Fruit fly (Drosophila melanogaster) whole organism, embryonic: Measurements from ENCODE around the gene CG15414.

Experiments used
- ATbp ChIP-seq: fragments of 200-800 bp; sonication (Bioruptor generic); optimal IDR thresholded peaks from 2 replicates; lab custom pipeline; 2017; ENCODE audit warnings: missing biosample characterization, mild to moderate bottlenecking, missing genetic modification characterization, missing genetic modification reagents
- Abd-B ChIP-seq: fragments of 200-800 bp; sonication (Bioruptor generic); optimal IDR thresholded peaks from 2 replicates; lab custom pipeline; 2018; ENCODE audit warnings: missing biosample characterization, mild to moderate bottlenecking, missing genetic modification characterization, moderate library complexity
- Bdp1 ChIP-seq: fragments of 200-800 bp; sonication (Bioruptor generic); optimal IDR thresholded peaks from 3 replicates; lab custom pipeline; 2016; ENCODE audit warnings: missing biosample characterization, missing genetic modification characterization
- BtbVII ChIP-seq: fragments of 200-800 bp; sonication (Bioruptor generic); optimal IDR thresholded peaks from 3 replicates; lab custom pipeline; 2017; ENCODE audit warnings: missing biosample characterization, mild to moderate bottlenecking, missing genetic modification characterization
- C15 ChIP-seq: fragments of 200-800 bp; sonication (Bioruptor generic); IDR thresholded peaks from 3 replicates; pipeline ENCODE4 v1.3.6; 2022; ENCODE audit warnings: missing biosample characterization, missing genetic modification characterization
- CG10209 ChIP-seq: fragments of 200-800 bp; sonication (Bioruptor generic); optimal IDR thresholded peaks from 3 replicates; lab custom pipeline; 2017; ENCODE audit warnings: missing biosample characterization, mild to moderate bottlenecking, missing genetic modification characterization, missing genetic modification reagents
- CG10431 ChIP-seq: fragments of 200-800 bp; sonication (Bioruptor generic); optimal IDR thresholded peaks from 3 replicates; lab custom pipeline; 2018; ENCODE audit warnings: missing biosample characterization, mild to moderate bottlenecking, missing genetic modification characterization
- CG10543 ChIP-seq: fragments of 200-800 bp; sonication (Bioruptor generic); optimal IDR thresholded peaks from 3 replicates; lab custom pipeline; 2017; ENCODE audit warnings: missing biosample characterization, mild to moderate bottlenecking, missing genetic modification characterization, moderate library complexity
- CG12104 ChIP-seq: fragments of 200-800 bp; sonication (Bioruptor generic); optimal IDR thresholded peaks from 3 replicates; lab custom pipeline; 2016; ENCODE audit warnings: missing biosample characterization, missing genetic modification characterization
- CG15514 ChIP-seq: fragments of 200-800 bp; sonication (Bioruptor generic); optimal IDR thresholded peaks from 3 replicates; lab custom pipeline; 2017; ENCODE audit warnings: missing biosample characterization, missing genetic modification characterization, mild to moderate bottlenecking, moderate library complexity, missing genetic modification reagents
- CG1602 ChIP-seq: fragments of 200-800 bp; sonication (Bioruptor generic); optimal IDR thresholded peaks from 3 replicates; lab custom pipeline; 2016; ENCODE audit warnings: missing biosample characterization, missing genetic modification characterization
- CG17359 ChIP-seq: fragments of 200-800 bp; sonication (Bioruptor generic); optimal IDR thresholded peaks from 3 replicates; lab custom pipeline; 2018; ENCODE audit warnings: missing biosample characterization, mild to moderate bottlenecking, missing genetic modification characterization, moderate library complexity
- CG18619 ChIP-seq: fragments of 200-800 bp; sonication (Bioruptor generic); optimal IDR thresholded peaks from 3 replicates; lab custom pipeline; 2017; ENCODE audit warnings: missing biosample characterization, mild to moderate bottlenecking, missing genetic modification characterization
- CG2199 ChIP-seq: fragments of 200-800 bp; sonication (Bioruptor generic); IDR thresholded peaks from 3 replicates; pipeline ENCODE4 v1.3.6; 2022; ENCODE audit warnings: missing biosample characterization, missing genetic modification characterization
- CG30403 ChIP-seq: fragments of 200-800 bp; sonication (Bioruptor generic); optimal IDR thresholded peaks from 3 replicates; lab custom pipeline; 2016; ENCODE audit warnings: missing biosample characterization, missing genetic modification characterization
- CG31224 ChIP-seq: fragments of 200-800 bp; sonication (Bioruptor generic); IDR thresholded peaks from 2 replicates; pipeline ENCODE4 v1.3.6; 2022; ENCODE audit warnings: missing biosample characterization, missing genetic modification characterization
- CG33213 ChIP-seq: fragments of 200-800 bp; sonication (Bioruptor generic); optimal IDR thresholded peaks from 3 replicates; lab custom pipeline; 2016; ENCODE audit warnings: missing biosample characterization, missing genetic modification characterization
- CG34422 ChIP-seq: fragments of 200-800 bp; sonication (Bioruptor generic); IDR thresholded peaks from 3 replicates; pipeline ENCODE4 v1.3.6; 2022; ENCODE audit warnings: missing biosample characterization, missing genetic modification characterization
- CG4282 ChIP-seq: fragments of 200-800 bp; sonication (Bioruptor generic); optimal IDR thresholded peaks from 2 replicates; lab custom pipeline; 2016; ENCODE audit warnings: missing biosample characterization, missing genetic modification characterization
- CG4424 ChIP-seq: fragments of 200-800 bp; sonication (Bioruptor generic); optimal IDR thresholded peaks from 3 replicates; lab custom pipeline; 2016; ENCODE audit warnings: missing biosample characterization, missing genetic modification characterization
- CG6272 ChIP-seq: fragments of 200-800 bp; sonication (Bioruptor generic); IDR thresholded peaks from 2 replicates; pipeline ENCODE4 v1.3.6; 2022; ENCODE audit warnings: missing biosample characterization, missing genetic modification characterization
- CG7963 ChIP-seq: fragments of 200-800 bp; sonication (Bioruptor generic); IDR thresholded peaks from 3 replicates; pipeline ENCODE4 v1.3.6; 2022; ENCODE audit warnings: missing biosample characterization, missing genetic modification characterization; ENCODE audit not compliant: partially characterized antibody
- CG8765 ChIP-seq: fragments of 200-800 bp; sonication (Bioruptor generic); IDR thresholded peaks from 2 replicates; pipeline ENCODE4 v1.3.6; 2022; ENCODE audit warnings: missing biosample characterization, missing genetic modification characterization
- CG9215 ChIP-seq: fragments of 200-800 bp; sonication (Bioruptor generic); IDR thresholded peaks from 2 replicates; pipeline ENCODE4 v1.3.6; 2022; ENCODE audit warnings: missing biosample characterization, missing genetic modification characterization
- Camta ChIP-seq: fragments of 200-800 bp; sonication (Bioruptor generic); optimal IDR thresholded peaks from 2 replicates; lab custom pipeline; 2016; ENCODE audit warnings: missing biosample characterization, missing genetic modification characterization
- CrebB ChIP-seq: fragments of 200-800 bp; sonication (Bioruptor generic); optimal IDR thresholded peaks from 3 replicates; lab custom pipeline; 2018; ENCODE audit warnings: missing biosample characterization, mild to moderate bottlenecking, missing genetic modification characterization
- Dbx ChIP-seq: fragments of 200-800 bp; sonication (Bioruptor generic); IDR thresholded peaks from 3 replicates; pipeline ENCODE4 v1.3.6; 2022; ENCODE audit warnings: missing biosample characterization, missing genetic modification characterization
- Deaf1 ChIP-seq: fragments of 200-800 bp; optimal IDR thresholded peaks from 3 replicates; lab custom pipeline; 2019; ENCODE audit warnings: missing biosample characterization, mild to moderate bottlenecking, missing genetic modification characterization, moderate library complexity
- Doc2 ChIP-seq: fragments of 200-800 bp; sonication (Bioruptor generic); IDR thresholded peaks from 2 replicates; pipeline ENCODE4 v1.3.6; 2022; ENCODE audit warnings: missing biosample characterization, missing genetic modification characterization
- Elba2 ChIP-seq: fragments of 200-800 bp; sonication (Bioruptor generic); optimal IDR thresholded peaks from 3 replicates; lab custom pipeline; 2016; ENCODE audit warnings: missing biosample characterization, missing genetic modification characterization
- Ets65A ChIP-seq: fragments of 200-800 bp; sonication (Bioruptor generic); peaks from one replicate; lab custom pipeline; 2016; ENCODE audit warnings: missing biosample characterization, missing genetic modification characterization
- Hr39 ChIP-seq: fragments of >200 bp; optimal IDR thresholded peaks from 2 replicates; lab custom pipeline; 2017
- Mes4 ChIP-seq: fragments of 200-800 bp; sonication (Bioruptor generic); optimal IDR thresholded peaks from 2 replicates; lab custom pipeline; 2016; ENCODE audit warnings: missing biosample characterization, missing genetic modification characterization
- NC2β ChIP-seq: fragments of 200-800 bp; sonication (Bioruptor generic); optimal IDR thresholded peaks from 2 replicates; lab custom pipeline; 2016; ENCODE audit warnings: missing biosample characterization, missing genetic modification characterization
- Neu2 ChIP-seq: fragments of 200-800 bp; sonication (Bioruptor generic); optimal IDR thresholded peaks from 3 replicates; lab custom pipeline; 2016; ENCODE audit warnings: missing biosample characterization, missing genetic modification characterization, borderline replicate concordance
- Sry-δ ChIP-seq: fragments of 200-800 bp; sonication (Bioruptor generic); optimal IDR thresholded peaks from 2 replicates; lab custom pipeline; 2016; ENCODE audit warnings: missing biosample characterization, missing genetic modification characterization
- Ssrp ChIP-seq: fragments of 200-800 bp; sonication (Bioruptor generic); optimal IDR thresholded peaks from 2 replicates; lab custom pipeline; 2018; ENCODE audit warnings: missing biosample characterization, mild to moderate bottlenecking, missing genetic modification characterization, moderate library complexity
- danr ChIP-seq: fragments of 200-800 bp; sonication (Bioruptor generic); IDR thresholded peaks from 2 replicates; pipeline ENCODE4 v1.3.6; 2022; ENCODE audit warnings: missing biosample characterization, missing genetic modification characterization
- fd3F ChIP-seq: fragments of 200-800 bp; sonication (Bioruptor generic); optimal IDR thresholded peaks from 2 replicates; lab custom pipeline; 2018; ENCODE audit warnings: missing biosample characterization, mild to moderate bottlenecking, missing genetic modification characterization, moderate library complexity
- fru ChIP-seq: fragments of >200 bp; optimal IDR thresholded peaks from 2 replicates; lab custom pipeline; 2017
- gsb-n ChIP-seq: fragments of 200-800 bp; sonication (Bioruptor generic); optimal IDR thresholded peaks from 3 replicates; lab custom pipeline; 2018; ENCODE audit warnings: missing biosample characterization, mild to moderate bottlenecking, missing genetic modification characterization
- kni ChIP-seq: fragments of 200-800 bp; sonication (Bioruptor generic); optimal IDR thresholded peaks from 3 replicates; lab custom pipeline; 2017; ENCODE audit warnings: mild to moderate bottlenecking, missing biosample characterization, missing genetic modification reagents, missing genetic modification characterization
- mam ChIP-seq: fragments of 200-800 bp; sonication (Bioruptor generic); optimal IDR thresholded peaks from 3 replicates; lab custom pipeline; 2016; ENCODE audit warnings: missing biosample characterization, missing genetic modification characterization
- mirr ChIP-seq: fragments of 200-800 bp; sonication (Bioruptor generic); optimal IDR thresholded peaks from 3 replicates; lab custom pipeline; 2018; ENCODE audit warnings: missing biosample characterization, mild to moderate bottlenecking, missing genetic modification characterization
- nerfin-1 ChIP-seq: fragments of 200-800 bp; sonication (Bioruptor generic); optimal IDR thresholded peaks from 3 replicates; lab custom pipeline; 2019; ENCODE audit warnings: missing biosample characterization, mild to moderate bottlenecking, missing genetic modification characterization, moderate library complexity
- otp ChIP-seq: fragments of 200-800 bp; sonication (Bioruptor generic); IDR thresholded peaks from 3 replicates; pipeline ENCODE4, ENCODE4 v1.3.6; 2022; ENCODE audit warnings: missing biosample characterization, missing genetic modification characterization
- phol ChIP-seq: fragments of 200-800 bp; sonication (Bioruptor generic); optimal IDR thresholded peaks from 3 replicates; lab custom pipeline; 2018; ENCODE audit warnings: missing biosample characterization, mild to moderate bottlenecking, missing genetic modification characterization, moderate library complexity
- shn ChIP-seq: fragments of 200-800 bp; sonication (Bioruptor generic); optimal IDR thresholded peaks from 3 replicates; lab custom pipeline; 2016; ENCODE audit warnings: missing biosample characterization, missing genetic modification characterization
- trh ChIP-seq: fragments of 200-800 bp; sonication (Bioruptor generic); optimal IDR thresholded peaks from 2 replicates; lab custom pipeline; 2016; ENCODE audit warnings: missing biosample characterization, missing genetic modification characterization
- twi ChIP-seq: fragments of 200-800 bp; optimal IDR thresholded peaks from 2 replicates; lab custom pipeline; 2019; ENCODE audit warnings: missing biosample characterization, mild to moderate bottlenecking, missing genetic modification characterization, moderate library complexity
- zen2 ChIP-seq: fragments of 200-800 bp; sonication (Bioruptor generic); IDR thresholded peaks from 3 replicates; pipeline ENCODE4 v1.3.6; 2022; ENCODE audit warnings: missing biosample characterization, missing genetic modification characterization; ENCODE audit not compliant: partially characterized antibody

The CG15414 gene

dm6 chr2L:3534227-3534842 lies 43.5 kb upstream of the CG15414 start (continued):
- TF ChIP-seq CG31224 (GFP tag; lab: Robert Waterston, UW), result no peak
- TF ChIP-seq Hr39 (lab: Kevin White, UChicago), result no peak
- TF ChIP-seq fd3F (GFP tag; lab: Kevin White, UChicago), result peak; percentile 14
- TF ChIP-seq CG10543 (GFP tag; lab: Kevin White, UChicago), result no peak
- TF ChIP-seq Ssrp (tag; lab: Kevin White, UChicago), result peak; percentile 61
- TF ChIP-seq CG17359, result peak; percentile 64
- TF ChIP-seq CG10431 (GFP tag; lab: Kevin White, UChicago), result no peak
- no peak for TF ChIP-seq Doc2 (GFP tag; lab: Robert Waterston, UW)
- TF ChIP-seq CG15514 (GFP tag; lab: Kevin White, UChicago), result no peak
- peak; percentile 13 for TF ChIP-seq CG12104 (GFP tag; lab: Kevin White, UChicago)
- no peak for TF ChIP-seq Neu2 (GFP tag; lab: Kevin White, UChicago)
- 0 out of 3 replicates have a peak, but pooled peaks have one; percentile 56 for TF ChIP-seq CG2199 (GFP tag; lab: Robert Waterston, UW)
- peak; percentile 13 for TF ChIP-seq CG10209
- TF ChIP-seq CG9215 (GFP tag; lab: Robert Waterston, UW), result peak; percentile 42; the same call in 1 of the 2 replicates
- TF ChIP-seq Sry-δ, result no peak
- TF ChIP-seq CG1602 (GFP tag; lab: Kevin White, UChicago), result peak; percentile 48
- no peak for TF ChIP-seq trh (GFP tag; lab: Kevin White, UChicago)
- no peak for TF ChIP-seq NC2β (GFP tag; lab: Kevin White, UChicago)
- 0 out of 3 replicates have a peak, but pooled peaks have one; percentile 43 for TF ChIP-seq otp
- no peak for TF ChIP-seq C15 (GFP tag; lab: Robert Waterston, UW)
- no peak for TF ChIP-seq twi
- peak; percentile 97 for TF ChIP-seq Deaf1 (tag; lab: Kevin White, UChicago)
- TF ChIP-seq kni (GFP tag; lab: Kevin White, UChicago), result no peak
- TF ChIP-seq CG33213 (GFP tag; lab: Kevin White, UChicago), result peak; percentile 13
- TF ChIP-seq CrebB, result no peak
- TF ChIP-seq nerfin-1 (tag; lab: Kevin White, UChicago), result peak; percentile 15
- no peak for TF ChIP-seq CG6272 (GFP tag; lab: Robert Waterston, UW)
- no peak for TF ChIP-seq Bdp1 (GFP tag; lab: Kevin White, UChicago)
- no peak for TF ChIP-seq CG18619 (GFP tag; lab: Kevin White, UChicago)
- TF ChIP-seq Camta (GFP tag; lab: Kevin White, UChicago), result peak; percentile 49
- TF ChIP-seq CG4424, result peak; percentile 48
- peak; percentile 30 for TF ChIP-seq gsb-n (tag; lab: Kevin White, UChicago)
- peak; percentile 19 for TF ChIP-seq Mes4 (GFP tag; lab: Kevin White, UChicago)
- no peak for TF ChIP-seq mirr
- TF ChIP-seq phol (tag; lab: Kevin White, UChicago), result peak; percentile 64
- TF ChIP-seq fru (lab: Kevin White, UChicago), result no peak

DNA sequence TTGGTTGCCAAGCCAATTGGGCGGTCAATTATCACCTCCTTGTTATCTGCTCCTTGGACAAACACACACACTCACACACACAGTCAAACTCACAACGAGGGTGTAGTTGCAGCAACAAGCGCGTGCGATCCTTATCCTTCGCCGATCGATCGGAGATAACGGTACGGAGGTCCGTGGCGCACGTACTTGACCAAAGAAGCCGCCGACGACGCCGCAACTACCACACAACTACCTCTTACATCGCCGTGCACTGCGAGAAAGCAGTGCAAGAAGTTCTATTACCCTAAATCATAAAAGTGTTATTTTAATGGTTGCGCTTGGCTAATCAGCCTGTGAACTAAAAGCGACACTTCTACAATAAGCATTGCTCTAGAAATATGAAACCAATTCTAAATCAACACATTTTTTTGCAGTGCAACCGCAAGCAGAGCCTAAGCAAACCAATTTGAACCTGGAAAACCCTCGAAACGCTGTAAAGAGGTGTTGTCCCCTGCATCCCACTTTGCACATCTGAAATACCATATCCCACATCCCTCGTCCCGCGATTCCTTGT lies 42.2 kb upstream of the CG15414 start:
- TF ChIP-seq shn (GFP tag; lab: Kevin White, UChicago) (peak; percentile 44), Ets65A (peak; percentile 96), ATbp (GFP tag; lab: Kevin White, UChicago) (peak; percentile 11), danr (GFP tag; lab: Robert Waterston, UW) (no peak), CG4282 (GFP tag; lab: Kevin White, UChicago) (no peak), CG7963 (GFP tag; lab: Robert Waterston, UW) (no peak), CG2199 (GFP tag; lab: Robert Waterston, UW) (no peak), CG30403 (peak; percentile 46), Ssrp (tag; lab: Kevin White, UChicago) (peak; percentile 43), CG8765 (GFP tag; lab: Robert Waterston, UW) (peak; percentile 84), zen2 (GFP tag; lab: Robert Waterston, UW) (no peak), BtbVII (GFP tag; lab: Kevin White, UChicago) (no peak), CG34422 (GFP tag; lab: Robert Waterston, UW) (no peak), Dbx (GFP tag; lab: Robert Waterston, UW) (no peak), Elba2 (peak; percentile 76), mam (GFP tag; lab: Kevin White, UChicago) (no peak), Abd-B (GFP tag; lab: Kevin White, UChicago) (no peak), Doc2 (GFP tag; lab: Robert Waterston, UW) (no peak)
